Worm (Caenorhabditis elegans): ENCODE data around the gene C09B9.85.

ce11 chrIV:4977176-4977693, 48.3 kb downstream of the C09B9.85 start, which contains the start of gene E03H12.5:
- TF ChIP-seq fos-1 (tag; optimal IDR thresholded peaks at IDR 0.05): no peak
- no peak for TF ChIP-seq ama-1 (optimal IDR thresholded peaks at IDR 0.05)
- no peak for TF ChIP-seq lin-15B (tag; optimal IDR thresholded peaks at IDR 0.05)
- no peak for TF ChIP-seq F49E8.2 (tag; optimal IDR thresholded peaks at IDR 0.05; ENCODE audit: borderline replicate concordance)
- TF ChIP-seq mdt-29 (GFP tag; IDR thresholded peaks at IDR 0.05): no peak
- no peak for TF ChIP-seq fkh-10 (GFP tag; optimal IDR thresholded peaks at IDR 0.05)
